Worm (Caenorhabditis elegans): ENCODE results near the gene srab-10.

DNA sequence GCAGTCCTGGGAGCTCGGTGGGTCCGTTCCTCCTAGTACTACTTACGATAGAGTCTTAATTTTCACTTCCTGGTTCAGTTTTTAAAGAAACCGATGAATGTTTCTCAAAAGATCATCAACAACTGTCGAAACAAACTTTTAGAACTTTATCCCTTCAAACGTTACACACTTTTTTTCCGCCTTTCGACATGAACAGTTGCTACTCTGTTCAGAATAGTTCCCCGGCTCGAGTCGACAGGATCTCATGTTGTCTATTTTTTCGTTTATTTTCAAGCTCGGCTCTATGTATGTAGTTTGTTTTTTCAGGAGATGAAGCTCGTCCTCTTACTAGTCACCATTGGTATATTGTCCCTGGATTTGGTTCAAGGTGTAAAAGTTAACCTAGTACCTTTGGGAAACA is 12.4 kb upstream of the srab-10 start, which contains the start of gene exh-1:
- TF ChIP-seq snpc-4 (tag; optimal IDR thresholded peaks at IDR 0.05) = no peak
- no peak for TF ChIP-seq tbx-8 (GFP tag; optimal IDR thresholded peaks at IDR 0.05)
- TF ChIP-seq unc-62 (GFP tag; optimal IDR thresholded peaks at IDR 0.05) = no peak
- no peak for TF ChIP-seq nhr-76 (tag; optimal IDR thresholded peaks at IDR 0.05)
- no peak for TF ChIP-seq elt-1 (tag; optimal IDR thresholded peaks at IDR 0.05; ENCODE audit: borderline replicate concordance, insufficient read depth)
- TF ChIP-seq nhr-12 (tag; optimal IDR thresholded peaks at IDR 0.05) = no peak
- no peak for TF ChIP-seq elt-3 (tag; optimal IDR thresholded peaks at IDR 0.05)
